Worm (Caenorhabditis elegans) whole organism, mixed stage, embryonic: Measurements from ENCODE around the gene lgc-36.
A peak's percentile ranks its signal among the peaks of the same experiment; 100 is the strongest.

ENCODE experiments used
- M03D4.4 ChIP-seq: sonication (generic microtip); optimal IDR thresholded peaks from 2 replicates; lab custom pipeline; 2017; ENCODE audit warnings: mild to moderate bottlenecking, missing genetic modification characterization, missing compliant biosample characterization
- bed-3 ChIP-seq: fragments of 200-800 bp; sonication (Bioruptor generic); optimal IDR thresholded peaks from 3 replicates; lab custom pipeline; 2018; ENCODE audit warnings: mild to moderate bottlenecking, missing genetic modification characterization, moderate library complexity, missing compliant biosample characterization
- blmp-1 ChIP-seq: fragments of 150-350 bp; optimal IDR thresholded peaks from 2 replicates; lab custom pipeline; 2014; ENCODE audit warnings: missing biosample characterization, missing genetic modification characterization
- ceh-39 ChIP-seq: fragments of 150-350 bp; optimal IDR thresholded peaks from 2 replicates; lab custom pipeline; 2014; ENCODE audit warnings: missing biosample characterization, missing genetic modification characterization
- ceh-83 ChIP-seq: fragments of 200-800 bp; sonication (Bioruptor generic); optimal IDR thresholded peaks from 2 replicates; lab custom pipeline; 2018; ENCODE audit warnings: mild to moderate bottlenecking, missing genetic modification characterization, missing compliant biosample characterization
- ces-1 ChIP-seq: fragments of 150-350 bp; optimal IDR thresholded peaks from 2 replicates; lab custom pipeline; 2014; ENCODE audit warnings: missing biosample characterization, missing genetic modification reagents, missing genetic modification characterization
- cnd-1 ChIP-seq: fragments of 200-800 bp; sonication (Bioruptor generic); optimal IDR thresholded peaks from 2 replicates; lab custom pipeline; 2018; ENCODE audit warnings: mild to moderate bottlenecking, missing genetic modification characterization, missing compliant biosample characterization
- drap-1 ChIP-seq: fragments of 200-800 bp; sonication (Bioruptor generic); optimal IDR thresholded peaks from 3 replicates; lab custom pipeline; 2018; ENCODE audit warnings: mild to moderate bottlenecking, missing genetic modification characterization, missing compliant biosample characterization
- elt-3 ChIP-seq: fragments of 150-350 bp; optimal IDR thresholded peaks from 2 replicates; lab custom pipeline; 2014; ENCODE audit warnings: missing biosample characterization, missing genetic modification characterization
- flh-1 ChIP-seq: fragments of 200-800 bp; sonication (Bioruptor generic); optimal IDR thresholded peaks from 2 replicates; lab custom pipeline; 2018; ENCODE audit warnings: mild to moderate bottlenecking, missing genetic modification characterization, moderate library complexity, missing compliant biosample characterization
- ham-2 ChIP-seq: fragments of 200-800 bp; sonication (Bioruptor generic); optimal IDR thresholded peaks from 2 replicates; lab custom pipeline; 2018; ENCODE audit warnings: mild to moderate bottlenecking, missing genetic modification characterization, missing compliant biosample characterization
- lin-13 ChIP-seq: fragments of 150-350 bp; optimal IDR thresholded peaks from 2 replicates; lab custom pipeline; 2014; ENCODE audit warnings: missing biosample characterization, missing genetic modification characterization
- lin-32 ChIP-seq: fragments of 200-800 bp; sonication (Bioruptor generic); optimal IDR thresholded peaks from 2 replicates; lab custom pipeline; 2018; ENCODE audit warnings: mild to moderate bottlenecking, missing genetic modification characterization, missing compliant biosample characterization
- lsy-2 ChIP-seq: fragments of 150-350 bp; optimal IDR thresholded peaks from 2 replicates; lab custom pipeline; 2014; ENCODE audit warnings: missing biosample characterization, missing genetic modification characterization
- mab-5 ChIP-seq: fragments of 150-350 bp; optimal IDR thresholded peaks from 2 replicates; lab custom pipeline; 2014; ENCODE audit warnings: missing biosample characterization, missing genetic modification characterization
- mep-1 ChIP-seq: fragments of 150-350 bp; optimal IDR thresholded peaks from 2 replicates; lab custom pipeline; 2017; ENCODE audit warnings: missing biosample characterization, missing genetic modification reagents, missing genetic modification characterization, inconsistent platforms
- mls-2 ChIP-seq: sonication (generic microtip); optimal IDR thresholded peaks from 2 replicates; lab custom pipeline; 2016; ENCODE audit warnings: mild to moderate bottlenecking, missing genetic modification characterization, moderate library complexity, missing compliant biosample characterization
- nhr-12 ChIP-seq: fragments of 150-350 bp; optimal IDR thresholded peaks from 2 replicates; lab custom pipeline; 2014; ENCODE audit warnings: missing biosample characterization, missing genetic modification characterization
- nhr-2 ChIP-seq: fragments of 150-350 bp; optimal IDR thresholded peaks from 2 replicates; lab custom pipeline; 2014; ENCODE audit warnings: missing biosample characterization, missing genetic modification characterization
- nhr-237 ChIP-seq: fragments of 150-350 bp; optimal IDR thresholded peaks from 2 replicates; lab custom pipeline; 2014; ENCODE audit warnings: missing biosample characterization, missing genetic modification characterization
- nhr-28 ChIP-seq: fragments of 150-350 bp; optimal IDR thresholded peaks from 2 replicates; lab custom pipeline; 2014; ENCODE audit warnings: missing biosample characterization, missing genetic modification characterization
- nhr-76 ChIP-seq: sonication (generic microtip); optimal IDR thresholded peaks from 2 replicates; lab custom pipeline; 2017; ENCODE audit warnings: missing biosample characterization, missing genetic modification characterization
- pha-4 ChIP-seq: fragments of 150-350 bp; optimal IDR thresholded peaks from 2 replicates; lab custom pipeline; 2018; ENCODE audit warnings: missing biosample characterization, missing genetic modification reagents, missing genetic modification characterization
- sem-2 ChIP-seq: fragments of 200-800 bp; sonication (Bioruptor generic); optimal IDR thresholded peaks from 2 replicates; lab custom pipeline; 2018; ENCODE audit warnings: mild to moderate bottlenecking, missing genetic modification characterization, missing compliant biosample characterization
- snpc-4 ChIP-seq: fragments of 150-350 bp; optimal IDR thresholded peaks from 2 replicates; lab custom pipeline; 2014; ENCODE audit warnings: missing biosample characterization, missing genetic modification characterization
- sptf-1 ChIP-seq: sonication (generic microtip); optimal IDR thresholded peaks from 2 replicates; lab custom pipeline; 2017; ENCODE audit warnings: mild to moderate bottlenecking, missing genetic modification characterization, moderate library complexity, missing compliant biosample characterization
- unc-120 ChIP-seq: sonication (generic microtip); optimal IDR thresholded peaks from 2 replicates; lab custom pipeline; 2017; ENCODE audit warnings: missing genetic modification characterization, missing compliant biosample characterization; ENCODE audit not compliant: poor library complexity, severe bottlenecking
- unc-39 ChIP-seq: fragments of 150-350 bp; optimal IDR thresholded peaks from 2 replicates; lab custom pipeline; 2014; ENCODE audit warnings: missing biosample characterization, missing genetic modification characterization
- unc-62 ChIP-seq: fragments of 150-350 bp; optimal IDR thresholded peaks from 2 replicates; lab custom pipeline; 2014; ENCODE audit warnings: missing biosample characterization, missing genetic modification reagents, missing genetic modification characterization
- zip-8 ChIP-seq: fragments of 150-350 bp; optimal IDR thresholded peaks from 2 replicates; lab custom pipeline; 2014; ENCODE audit warnings: missing biosample characterization, missing genetic modification characterization
- ztf-11 ChIP-seq: fragments of 150-350 bp; optimal IDR thresholded peaks from 2 replicates; lab custom pipeline; 2014; ENCODE audit warnings: missing biosample characterization, missing genetic modification characterization

Gene lgc-36

DNA sequence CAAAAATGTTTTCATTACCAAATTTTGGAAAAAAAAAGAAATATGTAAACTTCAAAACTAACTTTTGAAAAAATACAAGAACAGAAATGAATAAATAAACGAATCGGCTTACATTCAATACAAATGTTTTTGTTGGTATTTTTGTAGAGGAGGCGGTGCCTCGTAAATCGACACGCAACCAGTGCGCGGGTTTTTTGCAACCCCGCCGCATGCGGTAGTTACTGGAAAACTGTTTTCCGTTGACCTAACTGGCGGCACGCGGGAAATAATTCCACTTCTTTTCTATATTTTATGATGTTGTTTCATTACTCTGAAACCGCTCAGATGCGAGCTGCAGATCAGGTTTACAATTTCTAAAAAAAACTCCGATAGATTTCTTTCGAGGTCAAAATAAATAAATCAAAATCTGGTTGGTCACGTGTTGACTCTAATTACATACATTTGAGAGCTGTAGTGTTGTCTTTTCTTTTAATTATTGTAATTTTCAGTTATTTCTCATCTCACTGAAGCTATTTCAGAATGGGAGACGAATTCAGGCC, 19.5 kb downstream of the lgc-36 start, which contains the start of the genes dvc-1 and ima-1 (continued):
- TF ChIP-seq sptf-1 (tag; lab: Kevin White, UChicago) (peak; percentile 89), flh-1 (GFP tag; lab: Kevin White, UChicago) (no peak), ceh-39 (no peak), unc-39 (tag; lab: Kevin White, UChicago) (no peak), sem-2 (GFP tag; lab: Kevin White, UChicago) (peak; percentile 65), lsy-2 (peak; percentile 56), mep-1 (tag; lab: Kevin White, UChicago) (peak; percentile 75)

DNA sequence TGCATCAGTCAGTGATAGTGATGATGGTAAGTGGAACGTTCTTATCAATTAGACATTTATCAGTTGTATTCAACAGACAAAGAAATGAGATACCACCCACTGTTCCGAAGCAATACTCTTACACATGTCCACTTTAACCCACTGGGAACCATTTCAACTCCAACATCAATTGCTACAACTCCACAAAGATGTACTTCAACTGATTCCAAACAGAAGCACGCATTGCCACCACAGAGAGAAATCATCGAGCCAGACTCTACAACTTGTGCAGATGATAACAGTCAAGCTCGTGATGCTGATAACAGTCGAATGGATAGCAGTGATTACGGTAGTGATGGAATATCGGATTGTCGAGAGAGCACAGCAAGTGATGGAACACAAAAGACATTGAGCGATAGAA, 22.9 kb downstream of the lgc-36 start:
- TF ChIP-seq lin-32 (GFP tag; lab: Kevin White, UChicago) (no peak), blmp-1 (tag; lab: Kevin White, UChicago) (no peak), lsy-2 (no peak), zip-8 (tag; lab: Kevin White, UChicago) (no peak)

DNA sequence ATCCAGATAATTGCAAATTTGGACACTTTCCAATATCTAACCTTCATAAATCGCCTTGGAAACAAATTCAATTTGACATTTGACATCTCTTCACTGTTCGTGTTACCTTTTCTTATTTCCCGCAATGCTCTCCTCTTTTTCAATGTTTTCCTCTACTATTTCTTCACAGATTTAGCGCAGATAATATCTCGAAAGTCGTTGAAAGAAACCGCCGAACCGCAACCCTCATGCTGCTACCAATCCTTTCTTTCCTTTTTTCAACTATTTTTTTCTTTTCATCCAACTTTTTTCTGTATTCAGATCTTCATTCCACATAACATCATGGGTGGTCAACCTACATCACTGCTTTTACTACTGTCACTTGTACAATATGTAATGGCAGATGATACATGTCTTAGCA, 24.4 kb downstream of the lgc-36 start, which contains the start of gene T19B10.5:
Gene T19B10.5, plus strand, starts transcription at position 301 of the 400 bp plus-strand sequence.
- no peak for TF ChIP-seq elt-3 (tag; lab: Kevin White, UChicago)
- TF ChIP-seq sptf-1 (tag; lab: Kevin White, UChicago), result no peak
- no peak for TF ChIP-seq drap-1 (GFP tag; lab: Kevin White, UChicago)
- no peak for TF ChIP-seq nhr-237 (tag; lab: Kevin White, UChicago)
- no peak for TF ChIP-seq snpc-4 (tag; lab: Kevin White, UChicago)

DNA sequence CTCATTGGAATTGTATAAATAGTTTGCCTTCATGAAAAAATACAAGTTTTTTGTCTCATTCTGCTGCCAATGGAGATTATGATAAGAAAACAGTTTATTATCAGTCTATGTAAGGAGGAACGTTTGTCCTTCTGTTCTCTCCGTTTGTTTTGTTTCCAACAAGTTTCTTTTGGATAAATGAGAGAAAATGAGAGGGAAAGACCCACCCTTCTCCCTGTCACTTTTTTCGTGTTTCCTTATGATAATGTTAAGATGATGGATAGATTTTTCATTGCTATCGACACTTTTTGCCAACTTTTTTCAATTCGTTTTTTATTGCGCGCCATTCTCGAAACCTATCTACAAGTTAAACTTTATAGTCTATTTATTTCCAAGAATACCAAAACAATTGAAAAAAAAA, 27.6 kb downstream of the lgc-36 start:
- TF ChIP-seq ces-1 (GFP tag; lab: Kevin White, UChicago), result no peak
- no peak for TF ChIP-seq ceh-39
- TF ChIP-seq nhr-12, result no peak
- no peak for TF ChIP-seq nhr-28 (tag; lab: Kevin White, UChicago)
- no peak for TF ChIP-seq pha-4 (tag; lab: Kevin White, UChicago)
- no peak for TF ChIP-seq bed-3
- no peak for TF ChIP-seq flh-1 (GFP tag; lab: Kevin White, UChicago)
- no peak for TF ChIP-seq blmp-1 (tag; lab: Kevin White, UChicago)
- no peak for TF ChIP-seq mls-2 (tag; lab: Kevin White, UChicago)
- no peak for TF ChIP-seq mep-1 (tag; lab: Kevin White, UChicago)
- TF ChIP-seq cnd-1, result no peak
- TF ChIP-seq M03D4.4 (tag; lab: Kevin White, UChicago), result no peak
- TF ChIP-seq ham-2 (GFP tag; lab: Kevin White, UChicago), result no peak
- TF ChIP-seq nhr-237 (tag; lab: Kevin White, UChicago), result no peak

DNA sequence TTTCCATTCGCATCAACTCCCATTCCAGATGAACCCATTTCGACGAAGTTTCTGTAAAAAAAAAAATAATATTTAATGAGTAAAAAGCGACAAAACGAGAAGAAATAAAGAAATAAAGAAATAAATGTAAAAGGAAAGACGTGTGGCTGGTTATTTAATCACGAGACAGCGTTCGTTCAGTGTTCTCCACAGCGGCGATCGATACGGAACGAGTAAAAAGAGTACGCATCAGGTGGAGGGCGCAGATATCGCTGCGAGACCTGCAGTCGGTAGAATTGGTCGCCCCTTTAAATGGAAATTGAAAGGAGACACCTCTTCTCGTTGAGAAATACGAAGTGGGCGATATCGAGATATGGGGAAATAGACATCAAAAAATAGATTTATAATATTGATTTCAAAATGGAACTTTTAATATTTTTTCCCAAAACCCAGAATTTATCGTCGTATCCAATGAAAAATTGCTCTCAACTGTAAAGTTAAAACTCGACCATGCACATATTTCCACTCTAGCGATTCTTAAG, 30.1 kb downstream of the lgc-36 start, which contains the start of gene pqn-70:
Gene pqn-70, minus strand, starts transcription at position 51 of the 521 bp plus-strand sequence.
- peak; percentile 66 for TF ChIP-seq lin-13 (tag; lab: Kevin White, UChicago)
- TF ChIP-seq nhr-2, result peak; percentile 5
- TF ChIP-seq flh-1 (GFP tag; lab: Kevin White, UChicago), result no peak
- TF ChIP-seq sptf-1 (tag; lab: Kevin White, UChicago), result no peak
- no peak for TF ChIP-seq nhr-76 (tag; lab: Kevin White, UChicago)
- TF ChIP-seq unc-62, result no peak
- TF ChIP-seq unc-39 (tag; lab: Kevin White, UChicago), result no peak
- peak; percentile 28 for TF ChIP-seq drap-1 (GFP tag; lab: Kevin White, UChicago)
- peak; percentile 44 for TF ChIP-seq pha-4 (tag; lab: Kevin White, UChicago)
- no peak for TF ChIP-seq blmp-1 (tag; lab: Kevin White, UChicago)
- no peak for TF ChIP-seq mab-5 (tag; lab: Kevin White, UChicago)
- peak; percentile 92 for TF ChIP-seq ceh-39
- TF ChIP-seq lsy-2, result peak; percentile 50
- TF ChIP-seq lin-32 (GFP tag; lab: Kevin White, UChicago), result no peak
- TF ChIP-seq ces-1 (GFP tag; lab: Kevin White, UChicago), result peak; percentile 86
- TF ChIP-seq elt-3 (tag; lab: Kevin White, UChicago), result peak; percentile 1
- TF ChIP-seq nhr-237 (tag; lab: Kevin White, UChicago), result peak; percentile 5
- peak; percentile 62 for TF ChIP-seq ceh-83 (GFP tag; lab: Kevin White, UChicago)
- peak; percentile 8 for TF ChIP-seq nhr-12
- no peak for TF ChIP-seq ham-2 (GFP tag; lab: Kevin White, UChicago)
- TF ChIP-seq bed-3, result no peak
- TF ChIP-seq M03D4.4 (tag; lab: Kevin White, UChicago), result peak; percentile 26
- TF ChIP-seq unc-120 (tag; lab: Kevin White, UChicago), result peak; percentile 98
- TF ChIP-seq mep-1 (tag; lab: Kevin White, UChicago), result peak; percentile 91
- TF ChIP-seq mls-2 (tag; lab: Kevin White, UChicago), result peak; percentile 25
- no peak for TF ChIP-seq nhr-28 (tag; lab: Kevin White, UChicago)
- no peak for TF ChIP-seq ztf-11 (tag; lab: Kevin White, UChicago)
